Fruit fly (Drosophila melanogaster) whole organism, embryonic: ENCODE measurements around the gene CG17780.

Experiments
- CG34422 ChIP-seq: fragments of 200-800 bp; sonication (Bioruptor generic); IDR thresholded peaks from 3 replicates; pipeline ENCODE4 v1.3.6; 2022; ENCODE audit warnings: missing biosample characterization, missing genetic modification characterization
- CG4730 ChIP-seq: fragments of 200-800 bp; sonication (Bioruptor generic); IDR thresholded peaks from 2 replicates; pipeline ENCODE4 v1.3.6; 2022; ENCODE audit warnings: missing biosample characterization, missing genetic modification characterization
- CG7745 ChIP-seq: fragments of 200-800 bp; sonication (Bioruptor generic); optimal IDR thresholded peaks from 2 replicates; lab custom pipeline; 2018; ENCODE audit warnings: missing biosample characterization, mild to moderate bottlenecking, missing genetic modification characterization, moderate library complexity
- Gug ChIP-seq: fragments of 200-800 bp; sonication (Bioruptor generic); IDR thresholded peaks from 4 replicates; pipeline ENCODE4 v1.3.6; 2022; ENCODE audit warnings: missing biosample characterization, missing genetic modification characterization
- Xbp1 ChIP-seq: fragments of 200-800 bp; sonication (Bioruptor generic); optimal IDR thresholded peaks from 3 replicates; lab custom pipeline; 2016; ENCODE audit warnings: missing biosample characterization, mild to moderate bottlenecking, missing genetic modification characterization
- esg ChIP-seq: fragments of 200-800 bp; sonication (Bioruptor generic); conservative IDR thresholded peaks from 2 replicates; pipeline ENCODE4 v1.3.6; 2022; ENCODE audit warnings: missing biosample characterization, missing genetic modification characterization
- ewg ChIP-seq: fragments of 200-800 bp; sonication (Bioruptor generic); optimal IDR thresholded peaks from 3 replicates; lab custom pipeline; 2017; ENCODE audit warnings: mild to moderate bottlenecking, missing biosample characterization, missing genetic modification reagents, missing genetic modification characterization
- gt ChIP-seq: fragments of 200-800 bp; sonication (Bioruptor generic); IDR thresholded peaks from 2 replicates; pipeline ENCODE4 v1.3.6; 2022; ENCODE audit warnings: missing biosample characterization, missing genetic modification characterization
- usp ChIP-seq: fragments of >200 bp; optimal IDR thresholded peaks from 2 replicates; lab custom pipeline; 2017; ENCODE audit warnings: missing biosample characterization, missing genetic modification characterization

DNA sequence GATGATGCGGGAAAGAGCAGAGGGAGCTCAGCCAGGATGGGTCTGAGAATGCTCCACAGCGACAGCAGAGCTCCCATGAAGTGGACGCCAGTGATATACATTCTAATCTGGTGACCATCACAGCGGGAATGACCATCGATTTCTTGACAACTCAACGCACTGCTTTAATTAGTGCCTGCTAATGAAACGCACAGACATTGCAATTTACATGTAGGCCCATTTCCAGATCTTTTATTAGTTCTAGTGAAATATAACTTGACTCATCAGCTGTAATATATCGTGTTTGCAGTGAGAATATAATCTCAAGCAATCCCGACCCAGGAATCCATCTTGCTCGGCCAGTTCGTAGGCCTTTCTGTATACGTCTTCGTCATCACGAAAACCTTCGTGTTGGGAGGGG lies 17.7 kb downstream of the CG17780 start, which contains the start of gene CG42811:
- TF ChIP-seq usp (GFP tag; lab: Kevin White, UChicago) (no peak), ewg (no peak), gt (GFP tag; lab: Robert Waterston, UW) (no peak), CG7745 (no peak), CG34422 (GFP tag; lab: Robert Waterston, UW) (no peak), Xbp1 (GFP tag; lab: Kevin White, UChicago) (no peak), esg (GFP tag; lab: Robert Waterston, UW) (no peak), CG4730 (no peak), Gug (no peak)
